Fruit fly (Drosophila melanogaster) whole organism: ENCODE measurements around the gene CG14339.

Source experiments
- CG8478 ChIP-seq: fragments of >200 bp; optimal IDR thresholded peaks from 2 replicates; lab custom pipeline; 2018; ENCODE audit warnings: inconsistent platforms
- Dll ChIP-seq: fragments of >200 bp; optimal IDR thresholded peaks from 2 replicates; lab custom pipeline; 2017
- EcR ChIP-seq, 2 experiments: fragments of >200 bp; optimal IDR thresholded peaks; 2 replicates each; lab custom pipeline; 2017; ENCODE audit warnings: missing biosample characterization in 2 of 2, missing genetic modification characterization in 2 of 2, missing genetic modification reagents in 2 of 2
- pan ChIP-seq: fragments of >200 bp; optimal IDR thresholded peaks from 2 replicates; lab custom pipeline; 2017
- psq ChIP-seq: fragments of >200 bp; optimal IDR thresholded peaks from 2 replicates; lab custom pipeline; 2017
- usp ChIP-seq: fragments of >200 bp; optimal IDR thresholded peaks from 2 replicates; lab custom pipeline; 2017; ENCODE audit warnings: missing biosample characterization, missing genetic modification characterization, mixed read lengths

DNA sequence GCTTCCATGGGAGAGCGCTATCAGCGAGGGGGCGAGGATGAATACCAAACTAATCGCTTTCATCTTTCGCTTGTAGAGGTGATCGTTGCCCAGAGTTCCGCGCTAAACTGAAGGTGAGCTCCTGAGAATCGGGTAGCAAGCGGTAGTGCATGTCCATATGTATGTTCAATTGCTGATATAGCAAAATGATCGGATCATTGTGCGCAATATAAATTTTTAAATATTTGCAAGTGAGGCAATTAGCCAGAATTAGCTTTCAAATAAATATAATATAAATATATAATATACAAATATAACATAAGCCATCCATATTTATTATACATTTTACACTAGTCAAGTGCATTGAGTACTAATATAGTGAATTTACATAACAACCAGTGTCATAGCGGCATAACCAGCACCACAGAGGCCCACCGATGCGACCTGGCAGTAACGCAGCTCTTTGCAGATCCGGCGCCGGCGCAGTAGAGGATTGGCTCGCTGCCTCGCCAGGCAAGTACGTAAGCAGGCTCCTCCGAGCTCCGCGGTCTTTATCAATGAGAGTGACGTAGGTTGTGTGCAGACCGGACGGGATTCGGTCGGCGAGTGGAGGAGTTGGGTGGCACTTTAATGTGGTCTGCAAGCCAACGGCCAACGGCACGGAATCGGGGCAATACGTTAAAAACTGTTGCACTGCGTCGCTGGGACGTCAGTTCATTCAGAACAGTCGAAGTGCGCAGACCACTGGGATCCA lies 25.8 kb downstream of the CG14339 start, which contains the start of the genes Iris and CG4577:
- TF ChIP-seq usp = no peak
- TF ChIP-seq CG8478 = no peak
- TF ChIP-seq psq (lab: Kevin White, UChicago) = no peak
- no peak for TF ChIP-seq Dll
- no peak for TF ChIP-seq EcR (GFP tag; optimal IDR thresholded peaks at IDR 0.05; lab: Kevin White, UChicago)
- no peak for TF ChIP-seq pan (lab: Kevin White, UChicago)
